Comparison of ENCODE assay signal across 2 fruit fly cellular contexts in genomic region chr2L:319159-319558, dm6.
A peak's percentile ranks its signal among the peaks of the same experiment; 100 is the strongest.
TF ChIP-seq lines count a peak whose summit lies in the region.

Gene CG11912, minus strand, starts transcription at chr2L:319259.

- no peak for TF ChIP-seq CTCF in whole organism, embryonic (GFP tag; optimal IDR thresholded peaks at IDR 0.05; lab: Kevin White, UChicago)

TF ChIP-seq in whole organism, embryonic, 481 proteins besides CTCF, POLR2A, EP300 and RAD21:
- TF ChIP-seq da (GFP tag; optimal IDR thresholded peaks at IDR 0.05; lab: Kevin White, UChicago) (no peak), sens (GFP tag; lab: Kevin White, UChicago) (peak; percentile 30)

TF ChIP-seq in whole organism, wandering third instar larva, 38 proteins besides CTCF, POLR2A, EP300 and RAD21:
- TF ChIP-seq usp (GFP tag; optimal IDR thresholded peaks at IDR 0.05; lab: Kevin White, UChicago) (no peak), Rel (GFP tag; optimal IDR thresholded peaks at IDR 0.05; lab: Kevin White, UChicago) (no peak), Rel (tag; optimal IDR thresholded peaks at IDR 0.05; lab: Kevin White, UChicago) (peak; percentile 85)
